Worm (Caenorhabditis elegans) whole organism, young adult: ENCODE results near the gene F10E7.11.

Experiments
- B0261.1 ChIP-seq: sonication (generic microtip); optimal IDR thresholded peaks from 2 replicates; lab custom pipeline; 2016; ENCODE audit warnings: mild to moderate bottlenecking, missing genetic modification characterization, moderate library complexity, missing compliant biosample characterization
- B0336.3 ChIP-seq: fragments of 200-800 bp; sonication (Bioruptor generic); IDR thresholded peaks from 2 replicates; pipeline ENCODE4 v1.3.6; 2022; ENCODE audit warnings: missing genetic modification characterization, missing compliant biosample characterization
- C06A6.2 ChIP-seq: fragments of 200-800 bp; sonication (Bioruptor generic); conservative IDR thresholded peaks from 2 replicates; pipeline ENCODE4 v1.3.6; 2022; ENCODE audit warnings: missing genetic modification characterization, missing compliant biosample characterization
- D2030.7 ChIP-seq: fragments of 200-800 bp; sonication (Bioruptor generic); IDR thresholded peaks from 2 replicates; pipeline ENCODE4 v1.3.6; 2022; ENCODE audit warnings: missing genetic modification reagents, missing genetic modification characterization, missing compliant biosample characterization
- F33H1.4 ChIP-seq: fragments of 200-800 bp; sonication (Bioruptor generic); IDR thresholded peaks from 2 replicates; pipeline ENCODE4 v1.3.6; 2022; ENCODE audit warnings: missing genetic modification reagents, missing genetic modification characterization, missing compliant biosample characterization
- F49E8.2 ChIP-seq: sonication (generic microtip); optimal IDR thresholded peaks from 3 replicates; lab custom pipeline; 2017; ENCODE audit warnings: missing genetic modification characterization, mild to moderate bottlenecking, missing compliant biosample characterization, antibody characterized with exemption, moderate library complexity; ENCODE audit not compliant: insufficient read depth
- F57A8.1 ChIP-seq: fragments of 200-800 bp; sonication (Bioruptor generic); optimal IDR thresholded peaks from 2 replicates; lab custom pipeline; 2018; ENCODE audit warnings: mild to moderate bottlenecking, missing genetic modification characterization, moderate library complexity, missing compliant biosample characterization
- F57C9.4 ChIP-seq: sonication (generic microtip); optimal IDR thresholded peaks from 2 replicates; lab custom pipeline; 2017; ENCODE audit warnings: mild to moderate bottlenecking, missing genetic modification characterization, missing compliant biosample characterization
- K12H6.12 ChIP-seq: fragments of 200-800 bp; sonication (Bioruptor generic); optimal IDR thresholded peaks from 2 replicates; lab custom pipeline; 2018; ENCODE audit warnings: mild to moderate bottlenecking, missing genetic modification characterization, missing compliant biosample characterization
- T26A5.8 ChIP-seq: sonication (generic microtip); optimal IDR thresholded peaks from 2 replicates; lab custom pipeline; 2016; ENCODE audit warnings: missing genetic modification characterization, missing compliant biosample characterization
- Y53F4B.3 ChIP-seq: fragments of 200-800 bp; sonication (Bioruptor generic); IDR thresholded peaks from 2 replicates; pipeline ENCODE4 v1.3.6; 2022; ENCODE audit warnings: missing genetic modification reagents, missing genetic modification characterization, missing compliant biosample characterization
- Y56A3A.18 ChIP-seq: fragments of 200-800 bp; sonication (Bioruptor generic); IDR thresholded peaks from 2 replicates; pipeline ENCODE4 v1.3.6; 2022; ENCODE audit warnings: missing genetic modification reagents, missing genetic modification characterization, missing compliant biosample characterization
- ZK185.1 ChIP-seq: sonication (generic microtip); optimal IDR thresholded peaks from 2 replicates; lab custom pipeline; 2016; ENCODE audit warnings: mild to moderate bottlenecking, missing genetic modification characterization, missing compliant biosample characterization; ENCODE audit not compliant: poor library complexity, severe bottlenecking
- athp-1 ChIP-seq: sonication (generic microtip); optimal IDR thresholded peaks from 2 replicates; lab custom pipeline; 2017; ENCODE audit warnings: mild to moderate bottlenecking, missing genetic modification characterization, missing compliant biosample characterization
- attf-6 ChIP-seq: fragments of 200-800 bp; sonication (Bioruptor generic); IDR thresholded peaks from 2 replicates; pipeline ENCODE4 v1.3.6; 2022; ENCODE audit warnings: missing genetic modification reagents, missing genetic modification characterization, missing compliant biosample characterization
- ceh-40 ChIP-seq: fragments of 200-800 bp; sonication (Bioruptor generic); IDR thresholded peaks from 2 replicates; pipeline ENCODE4 v1.3.6; 2022; ENCODE audit warnings: missing genetic modification characterization, missing compliant biosample characterization
- ekl-4 ChIP-seq: fragments of 200-800 bp; sonication (Bioruptor generic); IDR thresholded peaks from 2 replicates; pipeline ENCODE4 v1.3.6; 2022; ENCODE audit warnings: missing genetic modification reagents, missing genetic modification characterization, missing compliant biosample characterization
- gei-17 ChIP-seq: fragments of 200-800 bp; sonication (Bioruptor generic); optimal IDR thresholded peaks from 2 replicates; lab custom pipeline; 2018; ENCODE audit warnings: mild to moderate bottlenecking, missing genetic modification characterization, missing compliant biosample characterization
- hrde-1 ChIP-seq: sonication (generic microtip); optimal IDR thresholded peaks from 2 replicates; lab custom pipeline; 2016; ENCODE audit warnings: missing genetic modification characterization, mild to moderate bottlenecking, missing compliant biosample characterization, moderate library complexity, missing genotype, missing genetic modification reagents, borderline replicate concordance
- hsf-1 ChIP-seq: fragments of 200-800 bp; sonication (Bioruptor generic); IDR thresholded peaks from 2 replicates; pipeline ENCODE4 v1.3.6; 2022; ENCODE audit warnings: missing genetic modification reagents, missing genetic modification characterization, missing compliant biosample characterization
- lin-26 ChIP-seq: fragments of 200-800 bp; sonication (Bioruptor generic); IDR thresholded peaks from 2 replicates; pipeline ENCODE4 v1.3.6; 2022; ENCODE audit warnings: missing genetic modification reagents, missing genetic modification characterization, missing compliant biosample characterization
- lin-40 ChIP-seq: sonication (generic microtip); optimal IDR thresholded peaks from 2 replicates; lab custom pipeline; 2016; ENCODE audit warnings: missing genetic modification characterization, mild to moderate bottlenecking, missing compliant biosample characterization, missing genotype, missing genetic modification reagents
- lin-54 ChIP-seq: fragments of 200-800 bp; sonication (Bioruptor generic); optimal IDR thresholded peaks from 2 replicates; lab custom pipeline; 2018; ENCODE audit warnings: mild to moderate bottlenecking, missing genetic modification characterization, missing compliant biosample characterization
- lsl-1 ChIP-seq: fragments of 200-800 bp; sonication (Bioruptor generic); optimal IDR thresholded peaks from 2 replicates; lab custom pipeline; 2018; ENCODE audit warnings: mild to moderate bottlenecking, missing genetic modification characterization, moderate library complexity, missing compliant biosample characterization
- madf-6 ChIP-seq: fragments of 200-800 bp; sonication (Bioruptor generic); IDR thresholded peaks from 2 replicates; pipeline ENCODE4 v1.3.6; 2022; ENCODE audit warnings: missing genetic modification reagents, missing genetic modification characterization, missing compliant biosample characterization
- madf-8 ChIP-seq: fragments of 200-800 bp; sonication (Bioruptor generic); conservative IDR thresholded peaks from 2 replicates; pipeline ENCODE4 v1.3.6; 2022; ENCODE audit warnings: missing genetic modification reagents, missing genetic modification characterization, missing compliant biosample characterization
- mcd-1 ChIP-seq: fragments of 200-800 bp; sonication (Bioruptor generic); IDR thresholded peaks from 2 replicates; pipeline ENCODE4 v1.3.6; 2022; ENCODE audit warnings: missing genetic modification reagents, missing genetic modification characterization, missing compliant biosample characterization
- mxl-1 ChIP-seq: sonication (generic microtip); optimal IDR thresholded peaks from 2 replicates; lab custom pipeline; 2016; ENCODE audit warnings: missing genetic modification characterization, missing compliant biosample characterization
- nfya-2 ChIP-seq: fragments of 200-800 bp; sonication (Bioruptor generic); IDR thresholded peaks from 2 replicates; pipeline ENCODE4 v1.3.6; 2022; ENCODE audit warnings: missing genetic modification reagents, missing genetic modification characterization, missing compliant biosample characterization
- nhr-120 ChIP-seq: fragments of 200-800 bp; sonication (Bioruptor generic); IDR thresholded peaks from 2 replicates; pipeline ENCODE4 v1.3.6; 2022; ENCODE audit warnings: missing genetic modification characterization, missing compliant biosample characterization
- nhr-90 ChIP-seq: sonication (generic microtip); optimal IDR thresholded peaks from 2 replicates; lab custom pipeline; 2016; ENCODE audit warnings: missing genotype, mild to moderate bottlenecking, missing genetic modification characterization, missing compliant biosample characterization
- rcor-1 ChIP-seq: fragments of 200-800 bp; sonication (Bioruptor generic); IDR thresholded peaks from 2 replicates; pipeline ENCODE4 v1.3.6; 2022; ENCODE audit warnings: missing genetic modification reagents, missing genetic modification characterization, missing compliant biosample characterization
- rec-8 ChIP-seq, 2 experiments: sonication (generic microtip); optimal IDR thresholded peaks; 2 replicates each; lab custom pipeline; 2016; ENCODE audit warnings: mild to moderate bottlenecking in 2 of 2, missing genetic modification characterization in 2 of 2, missing genetic modification reagents in 2 of 2, missing genotype in 2 of 2, missing biosample characterization in 1 of 2, missing compliant biosample characterization in 1 of 2, moderate library complexity in 1 of 2
- sea-2 ChIP-seq: fragments of 200-800 bp; sonication (Bioruptor generic); IDR thresholded peaks from 2 replicates; pipeline ENCODE4 v1.3.6; 2022; ENCODE audit warnings: missing genetic modification characterization, missing compliant biosample characterization
- snpc-1.3 ChIP-seq: sonication (generic microtip); optimal IDR thresholded peaks from 2 replicates; lab custom pipeline; 2017; ENCODE audit warnings: missing genetic modification characterization, mild to moderate bottlenecking, missing compliant biosample characterization, antibody characterized with exemption, moderate library complexity, missing genotype, missing genetic modification reagents; ENCODE audit not compliant: insufficient read depth
- snpc-4 ChIP-seq, 5 experiments: fragments of 150-350 bp in 1 of 5; sonication (generic microtip) in 4 of 5; optimal IDR thresholded peaks; 2 replicates each; lab custom pipeline; 2014 to 2018; ENCODE audit warnings: missing genetic modification characterization in 5 of 5, missing biosample characterization in 3 of 5, antibody characterized with exemption in 2 of 5, mild to moderate bottlenecking in 2 of 5, missing compliant biosample characterization in 2 of 5, missing genotype in 2 of 5, moderate library complexity in 2 of 5, missing genetic modification reagents in 1 of 5
- tbx-9 ChIP-seq: sonication (generic microtip); optimal IDR thresholded peaks from 2 replicates; lab custom pipeline; 2016; ENCODE audit warnings: borderline replicate concordance, missing genetic modification characterization, inconsistent platforms, missing compliant biosample characterization
- unc-130 ChIP-seq: sonication (generic microtip); optimal IDR thresholded peaks from 2 replicates; lab custom pipeline; 2016; ENCODE audit warnings: missing genetic modification reagents, missing genetic modification characterization, missing compliant biosample characterization
- xnd-1 ChIP-seq: sonication (generic microtip); optimal IDR thresholded peaks from 2 replicates; lab custom pipeline; 2016; ENCODE audit warnings: missing genotype, missing genetic modification reagents, missing genetic modification characterization, missing compliant biosample characterization
- ztf-6 ChIP-seq: fragments of 200-800 bp; sonication (Bioruptor generic); IDR thresholded peaks from 2 replicates; pipeline ENCODE4 v1.3.6; 2022; ENCODE audit warnings: missing genetic modification reagents, missing genetic modification characterization, missing compliant biosample characterization

F10E7.11 gene

DNA sequence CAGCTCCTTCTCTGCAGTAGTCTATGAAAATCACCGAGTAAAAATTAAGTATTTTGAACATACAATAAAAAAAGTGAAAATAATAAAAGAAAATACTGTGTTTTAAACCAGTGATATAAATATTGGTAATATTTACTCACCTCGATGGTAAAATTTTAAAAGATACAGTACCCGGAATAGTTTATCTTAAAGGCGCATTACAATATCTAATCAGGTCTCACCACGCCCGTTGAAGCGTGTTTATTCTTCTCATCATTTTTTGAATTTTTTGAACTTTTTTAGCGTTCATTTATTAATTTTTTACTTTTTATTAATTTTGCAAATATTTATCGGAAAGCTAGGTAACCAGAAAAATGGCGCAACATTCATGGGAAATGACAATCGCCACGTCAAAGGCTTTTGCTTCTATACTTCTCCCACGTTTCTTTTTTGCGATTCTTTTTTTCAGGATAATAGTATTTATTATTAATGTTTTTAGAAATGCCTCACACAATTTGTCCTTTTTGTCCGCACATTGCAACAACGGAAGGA, 865 bp downstream of the F10E7.11 start, which contains the start of gene F10E7.2:
TSS of gene F10E7.2 (plus strand) at position 481 of the 531 bp plus-strand sequence.
- TF ChIP-seq snpc-4 (GFP tag; optimal IDR thresholded peaks at IDR 0.05; lab: Kevin White, UChicago) (no peak), snpc-4 (tag; optimal IDR thresholded peaks at IDR 0.05; lab: Kevin White, UChicago) (peak in 1 of 4 experiments; percentile 19), B0336.3 (GFP tag; lab: Robert Waterston, UW) (no peak), F49E8.2 (tag; lab: Kevin White, UChicago) (peak; percentile 30), madf-6 (peak; percentile 86), D2030.7 (GFP tag; lab: Robert Waterston, UW) (peak; percentile 38; the same call in 1 of the 2 replicates), F33H1.4 (peak; percentile 84), xnd-1 (peak; percentile 66), snpc-1.3 (tag; lab: Kevin White, UChicago) (peak; percentile 68), madf-8 (GFP tag; lab: Robert Waterston, UW) (peak; percentile 30; the same call in 1 of the 2 replicates), lin-54 (GFP tag; lab: Kevin White, UChicago) (peak; percentile 18), lin-40 (no peak), lsl-1 (GFP tag; lab: Kevin White, UChicago) (peak; percentile 83), tbx-9 (tag; lab: Kevin White, UChicago) (no peak)

DNA sequence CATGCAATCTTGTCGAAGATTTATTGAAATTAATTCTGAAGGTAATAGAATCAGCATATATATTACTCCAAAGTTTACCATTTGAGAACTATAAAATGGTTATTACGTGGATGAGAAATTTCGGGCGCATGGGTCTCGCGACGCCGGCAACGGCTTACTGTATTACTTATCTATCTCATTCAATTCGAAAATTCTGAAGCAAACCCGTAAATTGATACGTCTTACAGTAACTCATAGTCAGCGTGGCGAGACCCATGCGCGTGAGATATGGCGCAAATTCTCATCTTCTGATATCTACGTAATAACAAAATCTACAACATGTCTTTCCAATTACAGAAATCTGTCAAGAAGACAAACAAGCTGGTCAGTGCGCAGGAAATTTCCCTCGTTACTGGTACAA, 3.2 kb downstream of the F10E7.11 start:
- TF ChIP-seq ZK185.1 = no peak
- TF ChIP-seq unc-130 (GFP tag; lab: Kevin White, UChicago) = no peak
- no peak for TF ChIP-seq K12H6.12 (tag; lab: Kevin White, UChicago)
- no peak for TF ChIP-seq F57C9.4
- no peak for TF ChIP-seq mcd-1
- TF ChIP-seq Y56A3A.18 (GFP tag; lab: Robert Waterston, UW) = no peak
- TF ChIP-seq sea-2 (GFP tag; lab: Robert Waterston, UW) = no peak
- TF ChIP-seq attf-6 (GFP tag; lab: Robert Waterston, UW) = no peak
- TF ChIP-seq ekl-4 (GFP tag; lab: Robert Waterston, UW) = no peak
- TF ChIP-seq, all 124 proteins: peak for 0

DNA sequence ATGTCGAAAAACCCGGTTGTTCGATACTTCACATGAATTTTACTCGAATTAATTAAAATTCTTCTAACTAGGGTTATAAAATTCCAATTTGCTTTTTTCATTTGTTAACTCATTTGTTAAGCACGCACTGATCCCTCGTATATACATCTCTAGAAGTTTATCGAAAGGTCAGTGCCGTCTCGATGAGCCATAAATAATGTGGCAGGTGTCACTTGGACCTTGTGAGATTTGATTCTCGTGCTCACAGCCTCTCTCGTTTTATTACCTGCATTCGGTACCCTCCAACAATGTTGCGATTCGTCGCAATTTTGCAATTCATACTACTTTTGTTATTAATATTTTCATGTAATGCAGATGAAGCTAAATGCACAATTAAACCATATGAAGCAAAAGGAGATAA, 6.3 kb downstream of the F10E7.11 start, which contains the start of gene spon-1:
TSS of gene spon-1 (plus strand) at position 208 of the 400 bp plus-strand sequence.
- TF ChIP-seq hrde-1 = no peak
- no peak for TF ChIP-seq rcor-1
- TF ChIP-seq hsf-1 (GFP tag; lab: Robert Waterston, UW) = no peak
- TF ChIP-seq rec-8 (tag; optimal IDR thresholded peaks at IDR 0.05; lab: Kevin White, UChicago) = no peak
- TF ChIP-seq ceh-40 = no peak
- no peak for TF ChIP-seq athp-1 (tag; lab: Kevin White, UChicago)
- TF ChIP-seq ztf-6 (GFP tag; lab: Robert Waterston, UW) = no peak
- TF ChIP-seq nhr-120 (GFP tag; lab: Robert Waterston, UW) = no peak
- TF ChIP-seq F57A8.1 (GFP tag; lab: Kevin White, UChicago) = no peak
- no peak for TF ChIP-seq Y53F4B.3 (GFP tag; lab: Robert Waterston, UW)
- TF ChIP-seq T26A5.8 (tag; lab: Kevin White, UChicago) = no peak
- no peak for TF ChIP-seq snpc-4 (GFP tag; optimal IDR thresholded peaks at IDR 0.05; lab: Kevin White, UChicago)
- no peak for TF ChIP-seq snpc-4 (tag; optimal IDR thresholded peaks at IDR 0.05; lab: Kevin White, UChicago)
- TF ChIP-seq lin-26 = no peak
- no peak for TF ChIP-seq nhr-90
- no peak for TF ChIP-seq gei-17
- TF ChIP-seq C06A6.2 (GFP tag; lab: Robert Waterston, UW) = no peak
- no peak for TF ChIP-seq B0261.1 (tag; lab: Kevin White, UChicago)
- no peak for TF ChIP-seq nfya-2
- TF ChIP-seq mxl-1 (tag; lab: Kevin White, UChicago) = no peak
